Worm (Caenorhabditis elegans) whole organism, midembryonic: Measurements from ENCODE around the gene mecr-1.

Source experiments
- cog-1 ChIP-seq: sonication (generic microtip); optimal IDR thresholded peaks from 2 replicates; lab custom pipeline; 2016; ENCODE audit warnings: missing genetic modification characterization, missing compliant biosample characterization
- klf-2 ChIP-seq: fragments of 200-800 bp; sonication (Bioruptor generic); conservative IDR thresholded peaks from 2 replicates; pipeline ENCODE4 v1.3.6; 2022; ENCODE audit warnings: missing genetic modification reagents, missing genetic modification characterization, missing compliant biosample characterization
- med-1 ChIP-seq: sonication (generic microtip); optimal IDR thresholded peaks from 2 replicates; lab custom pipeline; 2017; ENCODE audit warnings: missing genetic modification characterization, mild to moderate bottlenecking, missing compliant biosample characterization, antibody characterized with exemption, missing genetic modification reagents; ENCODE audit not compliant: insufficient read depth
- ref-1 ChIP-seq: fragments of 200-800 bp; sonication (Bioruptor generic); conservative IDR thresholded peaks from 2 replicates; pipeline ENCODE4 v1.3.6; 2022; ENCODE audit warnings: missing genetic modification reagents, missing genetic modification characterization, missing compliant biosample characterization
- tab-1 ChIP-seq: fragments of 200-800 bp; sonication (Bioruptor generic); IDR thresholded peaks from 2 replicates; pipeline ENCODE4 v1.3.6; 2022; ENCODE audit warnings: missing genetic modification characterization, missing compliant biosample characterization
- ztf-23 ChIP-seq: fragments of 200-800 bp; sonication (Bioruptor generic); IDR thresholded peaks from 2 replicates; pipeline ENCODE4 v1.3.6; 2022; ENCODE audit warnings: missing genetic modification reagents, missing genetic modification characterization, missing compliant biosample characterization
- ztf-29 ChIP-seq: fragments of 200-800 bp; sonication (Bioruptor generic); IDR thresholded peaks from 2 replicates; pipeline ENCODE4 v1.3.6; 2022; ENCODE audit warnings: missing genetic modification reagents, missing genetic modification characterization, missing compliant biosample characterization

DNA sequence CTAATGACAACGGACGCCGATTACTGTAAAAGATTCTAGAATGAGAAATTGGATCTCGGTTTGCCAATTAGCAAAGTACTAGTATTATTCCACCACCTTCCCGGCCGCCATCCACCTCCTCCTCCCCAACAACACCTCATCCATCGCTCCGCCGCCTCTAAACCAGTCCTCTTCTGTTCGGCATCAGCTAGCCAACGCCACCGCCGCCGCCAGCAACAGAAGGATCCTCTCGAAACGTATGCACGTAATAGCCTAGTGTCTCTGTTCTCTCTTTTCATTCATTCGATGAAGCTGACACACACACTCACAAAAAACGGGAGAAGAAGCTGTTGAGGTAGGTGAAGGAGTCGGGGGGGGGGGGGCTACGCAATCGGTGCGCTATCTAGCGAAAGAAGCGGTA, 16.4 kb downstream of the mecr-1 start:
- TF ChIP-seq cog-1 (tag; lab: Kevin White, UChicago) (no peak), ztf-29 (GFP tag; lab: Robert Waterston, UW) (no peak), ztf-23 (GFP tag; lab: Robert Waterston, UW) (no peak), klf-2 (GFP tag; lab: Robert Waterston, UW) (no peak), ref-1 (no peak), tab-1 (GFP tag; lab: Robert Waterston, UW) (no peak), med-1 (GFP tag; lab: Kevin White, UChicago) (no peak)
